Worm (Caenorhabditis elegans) whole organism, late embryonic: Measurements from ENCODE around the gene tlp-1.

Experiments
- F13H6.1 ChIP-seq: sonication (generic microtip); optimal IDR thresholded peaks from 2 replicates; lab custom pipeline; 2016; ENCODE audit warnings: missing genetic modification characterization, missing compliant biosample characterization
- K09A11.1 ChIP-seq: sonication (generic microtip); optimal IDR thresholded peaks from 2 replicates; lab custom pipeline; 2017; ENCODE audit warnings: antibody characterized with exemption, mild to moderate bottlenecking, missing genetic modification characterization, missing compliant biosample characterization; ENCODE audit not compliant: insufficient read depth
- T23F11.4 ChIP-seq: fragments of 200-800 bp; sonication (Bioruptor generic); optimal IDR thresholded peaks from 2 replicates; lab custom pipeline; 2018; ENCODE audit warnings: mild to moderate bottlenecking, missing genetic modification characterization, missing compliant biosample characterization
- ahr-1 ChIP-seq: sonication (generic microtip); optimal IDR thresholded peaks from 2 replicates; lab custom pipeline; 2016; ENCODE audit warnings: missing genetic modification characterization, missing compliant biosample characterization
- ama-1 ChIP-seq: fragments of 150-350 bp; optimal IDR thresholded peaks from 2 replicates; lab custom pipeline; 2014
- ceh-18 ChIP-seq: sonication (generic microtip); optimal IDR thresholded peaks from 2 replicates; lab custom pipeline; 2016; ENCODE audit warnings: missing genetic modification characterization, missing compliant biosample characterization
- ceh-31 ChIP-seq: sonication (generic microtip); optimal IDR thresholded peaks from 2 replicates; lab custom pipeline; 2016; ENCODE audit warnings: missing genetic modification characterization, missing compliant biosample characterization
- ceh-45 ChIP-seq: fragments of 200-800 bp; sonication (Bioruptor generic); IDR thresholded peaks from 2 replicates; pipeline ENCODE4 v1.3.6; 2022; ENCODE audit warnings: missing genetic modification reagents, missing genetic modification characterization, missing compliant biosample characterization
- ceh-9 ChIP-seq: sonication (generic microtip); optimal IDR thresholded peaks from 2 replicates; lab custom pipeline; 2016; ENCODE audit warnings: mild to moderate bottlenecking, missing genetic modification characterization, inconsistent platforms, missing compliant biosample characterization
- elt-2 ChIP-seq: sonication (generic microtip); optimal IDR thresholded peaks from 2 replicates; lab custom pipeline; 2016; ENCODE audit warnings: missing genetic modification reagents, missing genetic modification characterization, missing compliant biosample characterization
- elt-4 ChIP-seq: sonication (generic microtip); optimal IDR thresholded peaks from 2 replicates; lab custom pipeline; 2016; ENCODE audit warnings: missing genetic modification characterization, missing compliant biosample characterization
- fax-1 ChIP-seq: sonication (generic microtip); optimal IDR thresholded peaks from 2 replicates; lab custom pipeline; 2016; ENCODE audit warnings: missing genotype, missing genetic modification characterization, missing compliant biosample characterization
- hlh-30 ChIP-seq: sonication (generic microtip); optimal IDR thresholded peaks from 2 replicates; lab custom pipeline; 2017; ENCODE audit warnings: antibody characterized with exemption, missing genetic modification characterization, missing compliant biosample characterization; ENCODE audit not compliant: insufficient read depth
- lim-6 ChIP-seq: sonication (generic microtip); optimal IDR thresholded peaks from 2 replicates; lab custom pipeline; 2016; ENCODE audit warnings: missing genetic modification characterization, missing compliant biosample characterization
- lin-11 ChIP-seq: fragments of 200-800 bp; sonication (Bioruptor generic); optimal IDR thresholded peaks from 2 replicates; lab custom pipeline; 2018; ENCODE audit warnings: mild to moderate bottlenecking, missing genetic modification characterization, missing compliant biosample characterization
- madf-2 ChIP-seq: sonication (generic microtip); optimal IDR thresholded peaks from 2 replicates; lab custom pipeline; 2017; ENCODE audit warnings: missing genetic modification characterization, missing compliant biosample characterization
- mec-3 ChIP-seq: sonication (generic microtip); optimal IDR thresholded peaks from 2 replicates; lab custom pipeline; 2016; ENCODE audit warnings: borderline replicate concordance, missing genetic modification characterization, missing compliant biosample characterization
- nhr-232 ChIP-seq: sonication (generic microtip); optimal IDR thresholded peaks from 2 replicates; lab custom pipeline; 2016; ENCODE audit warnings: missing genetic modification characterization, missing compliant biosample characterization
- npax-4 ChIP-seq: sonication (generic microtip); optimal IDR thresholded peaks from 2 replicates; lab custom pipeline; 2016; ENCODE audit warnings: missing genetic modification characterization, missing compliant biosample characterization
- pha-4 ChIP-seq: fragments of 150-350 bp; optimal IDR thresholded peaks from 2 replicates; lab custom pipeline; 2018; ENCODE audit warnings: missing biosample characterization, missing genetic modification reagents, missing genetic modification characterization
- pqm-1 ChIP-seq: sonication (generic microtip); optimal IDR thresholded peaks from 2 replicates; lab custom pipeline; 2016; ENCODE audit warnings: missing genetic modification characterization, missing compliant biosample characterization
- ref-2 ChIP-seq: sonication (generic microtip); optimal IDR thresholded peaks from 2 replicates; lab custom pipeline; 2016; ENCODE audit warnings: missing genetic modification characterization, missing compliant biosample characterization
- rnt-1 ChIP-seq: sonication (generic microtip); optimal IDR thresholded peaks from 2 replicates; lab custom pipeline; 2016; ENCODE audit warnings: missing genetic modification characterization, missing compliant biosample characterization
- sox-2 ChIP-seq: fragments of 200-800 bp; sonication (Bioruptor generic); IDR thresholded peaks from 2 replicates; pipeline ENCODE4 v1.3.6; 2022; ENCODE audit warnings: missing genetic modification reagents, missing genetic modification characterization, missing compliant biosample characterization
- ttx-3 ChIP-seq: sonication (generic microtip); optimal IDR thresholded peaks from 2 replicates; lab custom pipeline; 2016; ENCODE audit warnings: missing genetic modification reagents, missing genetic modification characterization, missing compliant biosample characterization
- unc-3 ChIP-seq, 2 experiments: fragments of 200-800 bp in 1 of 2; sonication (Bioruptor generic) in 1 of 2; sonication (generic microtip) in 1 of 2; conservative IDR thresholded peaks in 1 of 2; optimal IDR thresholded peaks in 1 of 2; 2 replicates each; pipeline versions ENCODE4 v1.3.6 to Lab custom; 2016 to 2022; ENCODE audit warnings: missing compliant biosample characterization in 2 of 2, missing genetic modification characterization in 2 of 2, missing genetic modification reagents in 1 of 2
- unc-42 ChIP-seq: sonication (generic microtip); optimal IDR thresholded peaks from 2 replicates; lab custom pipeline; 2016; ENCODE audit warnings: missing genotype, missing genetic modification characterization, missing compliant biosample characterization
- unc-55 ChIP-seq: sonication (generic microtip); optimal IDR thresholded peaks from 2 replicates; lab custom pipeline; 2017; ENCODE audit warnings: missing biosample characterization, missing genetic modification reagents, missing genetic modification characterization
- ztf-16 ChIP-seq: sonication (generic microtip); optimal IDR thresholded peaks from 2 replicates; lab custom pipeline; 2017; ENCODE audit warnings: missing genetic modification characterization, missing compliant biosample characterization

Gene tlp-1

ce11 chrIV:13693976-13694375 is 9.9 kb downstream of the tlp-1 start:
- TF ChIP-seq unc-55 (GFP tag; lab: Kevin White, UChicago), result peak; percentile 98
- no peak for TF ChIP-seq hlh-30 (tag; lab: Kevin White, UChicago)

DNA sequence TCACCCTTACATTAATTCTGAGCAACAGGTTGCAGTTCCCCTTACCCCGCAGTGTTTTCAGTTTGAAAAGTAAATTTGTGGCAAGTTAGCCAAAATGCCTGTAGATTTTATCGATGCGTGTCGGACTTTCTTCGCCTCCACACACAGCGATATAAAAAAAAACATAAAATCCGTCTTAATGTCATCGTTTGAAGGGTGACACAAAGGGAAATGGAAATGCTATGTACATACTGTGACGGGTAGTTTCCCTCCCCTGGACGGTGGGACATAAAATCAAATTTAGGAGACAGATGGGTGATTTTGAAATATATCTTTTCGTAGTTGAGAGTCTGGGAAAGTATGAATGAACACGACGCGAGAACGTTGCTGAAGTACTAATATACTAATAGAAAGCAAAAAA is 11.4 kb downstream of the tlp-1 start:
- TF ChIP-seq F13H6.1 (tag; lab: Kevin White, UChicago) (no peak), ahr-1 (tag; lab: Kevin White, UChicago) (no peak), mec-3 (tag; lab: Kevin White, UChicago) (no peak)

- TF ChIP-seq sox-2 (no peak), mec-3 (tag; lab: Kevin White, UChicago) (no peak), ceh-18 (no peak), unc-55 (GFP tag; lab: Kevin White, UChicago) (peak; percentile 92)
These were observed 14.5 kb downstream of the tlp-1 start, which contains the start of gene T23G4.2 for ce11 chrIV:13689302-13689880. TSS of gene T23G4.2 (minus strand) at chrIV:13689556.

- TF ChIP-seq ahr-1 (tag; lab: Kevin White, UChicago) (no peak), ceh-31 (tag; lab: Kevin White, UChicago) (no peak), fax-1 (tag; lab: Kevin White, UChicago) (no peak), elt-2 (tag; lab: Kevin White, UChicago) (no peak), pqm-1 (tag; lab: Kevin White, UChicago) (no peak), mec-3 (tag; lab: Kevin White, UChicago) (no peak), lin-11 (tag; lab: Kevin White, UChicago) (no peak), pha-4 (tag; lab: Kevin White, UChicago) (no peak), ref-2 (tag; lab: Kevin White, UChicago) (no peak), sox-2 (no peak)
These were observed 16.3 kb downstream of the tlp-1 start for ce11 chrIV:13687631-13688030.

- TF ChIP-seq ama-1 (lab: Kevin White, UChicago) (no peak), madf-2 (tag; lab: Kevin White, UChicago) (no peak), lim-6 (no peak), ceh-9 (tag; lab: Kevin White, UChicago) (no peak), nhr-232 (tag; lab: Kevin White, UChicago) (no peak), T23F11.4 (GFP tag; lab: Kevin White, UChicago) (no peak), K09A11.1 (tag; lab: Kevin White, UChicago) (no peak), ref-2 (tag; lab: Kevin White, UChicago) (no peak), ztf-16 (tag; lab: Kevin White, UChicago) (no peak), ceh-45 (no peak), rnt-1 (tag; lab: Kevin White, UChicago) (no peak), elt-2 (tag; lab: Kevin White, UChicago) (no peak), elt-4 (tag; lab: Kevin White, UChicago) (no peak)
- TF ChIP-seq, all 69 proteins: peak for 0
These were observed 16.9 kb downstream of the tlp-1 start, which contains the start of gene nyn-1 for ce11 chrIV:13686965-13687425. TSS of gene nyn-1 (minus strand) at chrIV:13687015.

DNA sequence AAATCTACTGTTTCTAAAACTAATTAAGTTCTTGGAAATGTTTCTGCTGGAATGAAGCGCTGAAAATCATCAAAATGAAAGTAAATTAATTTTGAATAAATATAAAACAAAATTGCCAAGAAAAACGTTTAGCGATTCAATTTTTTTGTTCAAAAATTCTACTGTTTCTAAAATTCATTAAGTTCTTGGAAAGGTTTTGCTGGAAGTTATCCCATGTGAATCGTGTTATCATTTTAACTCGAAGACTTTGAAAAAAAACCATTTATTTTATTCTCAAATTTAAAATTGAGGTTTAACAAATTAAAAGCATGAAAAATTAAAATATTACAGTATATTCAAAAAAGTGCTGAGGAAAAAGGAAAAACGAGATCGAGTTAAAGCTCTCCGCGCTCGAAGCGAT is 19.1 kb downstream of the tlp-1 start:
- TF ChIP-seq ttx-3 (tag; lab: Kevin White, UChicago) (no peak), ceh-9 (tag; lab: Kevin White, UChicago) (no peak), fax-1 (tag; lab: Kevin White, UChicago) (no peak), ahr-1 (tag; lab: Kevin White, UChicago) (no peak), unc-55 (GFP tag; lab: Kevin White, UChicago) (no peak), unc-3 (GFP tag; conservative IDR thresholded peaks at IDR 0.05; lab: Robert Waterston, UW) (no peak), unc-3 (tag; optimal IDR thresholded peaks at IDR 0.05; lab: Kevin White, UChicago) (no peak), npax-4 (tag; lab: Kevin White, UChicago) (no peak), unc-42 (tag; lab: Kevin White, UChicago) (no peak), ref-2 (tag; lab: Kevin White, UChicago) (no peak)
